6 worm cellular contexts compared by ENCODE assay signal in genomic region chrIV:4147891-4148290, ce11.
TF ChIP-seq lines count a peak whose summit lies in the region.

No protein-coding gene starts in this region.

TF ChIP-seq in whole organism, L1 larva, 84 proteins besides CTCF, POLR2A, EP300 and RAD21:
- peak; percentile 34 for TF ChIP-seq jun-1 (tag; optimal IDR thresholded peaks at IDR 0.05; lab: Kevin White, UChicago)
- TF ChIP-seq aha-1 (tag; optimal IDR thresholded peaks at IDR 0.05; lab: Kevin White, UChicago) = no peak
- no peak for TF ChIP-seq mef-2 (tag; optimal IDR thresholded peaks at IDR 0.05; lab: Kevin White, UChicago)
- TF ChIP-seq nhr-90 (tag; optimal IDR thresholded peaks at IDR 0.05; lab: Kevin White, UChicago; ENCODE audit: poor library complexity) = peak; percentile 1
- TF ChIP-seq pqm-1 (tag; optimal IDR thresholded peaks at IDR 0.05; lab: Kevin White, UChicago) = no peak
- TF ChIP-seq C34B4.2 (tag; optimal IDR thresholded peaks at IDR 0.05; lab: Kevin White, UChicago) = no peak
- no peak for TF ChIP-seq snu-23 (GFP tag; optimal IDR thresholded peaks at IDR 0.05; lab: Kevin White, UChicago)
- TF ChIP-seq elt-2 (tag; optimal IDR thresholded peaks at IDR 0.05; lab: Kevin White, UChicago) = peak; percentile 92
- no peak for TF ChIP-seq efl-1 (optimal IDR thresholded peaks at IDR 0.05; lab: Kevin White, UChicago)
- TF ChIP-seq efl-1 (GFP tag; optimal IDR thresholded peaks at IDR 0.05 in 1 of 2; lab: Kevin White, UChicago) = peak in 1 of 2 experiments; percentile 38
- TF ChIP-seq skn-1 (tag; optimal IDR thresholded peaks at IDR 0.05; lab: Kevin White, UChicago) = no peak
- TF ChIP-seq ztf-4 (tag; optimal IDR thresholded peaks at IDR 0.05; lab: Kevin White, UChicago) = no peak

TF ChIP-seq in whole organism, L2 larva, 48 proteins besides CTCF, POLR2A, EP300 and RAD21:
- TF ChIP-seq fos-1 (tag; optimal IDR thresholded peaks at IDR 0.05; lab: Kevin White, UChicago) (peak; percentile 91), peb-1 (tag; optimal IDR thresholded peaks at IDR 0.05; lab: Kevin White, UChicago) (no peak)

TF ChIP-seq in whole organism, L3 larva, 47 proteins besides CTCF, POLR2A, EP300 and RAD21:
- TF ChIP-seq jun-1 (tag; optimal IDR thresholded peaks at IDR 0.05; lab: Kevin White, UChicago) (peak; percentile 53), pqm-1 (tag; optimal IDR thresholded peaks at IDR 0.05; lab: Kevin White, UChicago) (peak; percentile 83), pha-4 (tag; optimal IDR thresholded peaks at IDR 0.05; lab: Kevin White, UChicago) (peak; percentile 42), elt-2 (tag; optimal IDR thresholded peaks at IDR 0.05; lab: Kevin White, UChicago) (peak; percentile 93), elt-1 (tag; optimal IDR thresholded peaks at IDR 0.05; lab: Kevin White, UChicago) (no peak)
TF ChIP-seq in whole organism, L3 larva: peak in this region for 4.

TF ChIP-seq in whole organism, L4 larva, 104 proteins besides CTCF, POLR2A, EP300 and RAD21:
- TF ChIP-seq sdz-12 (GFP tag; optimal IDR thresholded peaks at IDR 0.05; lab: Kevin White, UChicago) = no peak
- TF ChIP-seq pqm-1 (tag; optimal IDR thresholded peaks at IDR 0.05; lab: Kevin White, UChicago) = peak; percentile 93
- peak; percentile 40 for TF ChIP-seq dve-1 (tag; optimal IDR thresholded peaks at IDR 0.05; lab: Kevin White, UChicago; ENCODE audit: insufficient read depth)
- TF ChIP-seq unc-130 (GFP tag; optimal IDR thresholded peaks at IDR 0.05; lab: Kevin White, UChicago) = no peak
- TF ChIP-seq ama-1 (optimal IDR thresholded peaks at IDR 0.05; lab: Kevin White, UChicago) = no peak
- TF ChIP-seq nhr-77 (tag; optimal IDR thresholded peaks at IDR 0.05; lab: Kevin White, UChicago) = peak; percentile 75
- no peak for TF ChIP-seq nhr-111 (GFP tag; optimal IDR thresholded peaks at IDR 0.05; lab: Kevin White, UChicago)
- TF ChIP-seq nhr-28 (tag; optimal IDR thresholded peaks at IDR 0.05; lab: Kevin White, UChicago) = peak; percentile 76
- no peak for TF ChIP-seq nhr-6 (tag; optimal IDR thresholded peaks at IDR 0.05; lab: Kevin White, UChicago)
- no peak for TF ChIP-seq F10B5.3 (tag; optimal IDR thresholded peaks at IDR 0.05; lab: Kevin White, UChicago)
- peak; percentile 62; the same call in 1 of the 2 replicates for TF ChIP-seq php-3 (GFP tag; IDR thresholded peaks at IDR 0.05; lab: Robert Waterston, UW)
- TF ChIP-seq fkh-10 (GFP tag; optimal IDR thresholded peaks at IDR 0.05; lab: Kevin White, UChicago) = no peak
- TF ChIP-seq set-16 (GFP tag; IDR thresholded peaks at IDR 0.05; lab: Robert Waterston, UW) = no peak
- no peak for TF ChIP-seq nhr-25 (tag; optimal IDR thresholded peaks at IDR 0.05; lab: Kevin White, UChicago; ENCODE audit: borderline replicate concordance, insufficient read depth)
- no peak for TF ChIP-seq jun-1 (tag; optimal IDR thresholded peaks at IDR 0.05; lab: Kevin White, UChicago)
- no peak for TF ChIP-seq F44E2.7 (GFP tag; IDR thresholded peaks at IDR 0.05; lab: Robert Waterston, UW)
- peak; percentile 41 for TF ChIP-seq hlh-11 (tag; optimal IDR thresholded peaks at IDR 0.05; lab: Kevin White, UChicago)
- TF ChIP-seq dmd-6 (GFP tag; IDR thresholded peaks at IDR 0.05; lab: Robert Waterston, UW) = peak; percentile 70
- no peak for TF ChIP-seq D1046.2 (GFP tag; IDR thresholded peaks at IDR 0.05; lab: Robert Waterston, UW)

TF ChIP-seq in whole organism, late embryonic, 69 proteins besides CTCF, POLR2A, EP300 and RAD21:
- TF ChIP-seq elt-2 (tag; optimal IDR thresholded peaks at IDR 0.05; lab: Kevin White, UChicago) (peak; percentile 47), ref-2 (tag; optimal IDR thresholded peaks at IDR 0.05; lab: Kevin White, UChicago) (no peak), unc-55 (GFP tag; optimal IDR thresholded peaks at IDR 0.05; lab: Kevin White, UChicago) (no peak), syd-9 (tag; optimal IDR thresholded peaks at IDR 0.05; lab: Kevin White, UChicago) (no peak), nhr-11 (tag; optimal IDR thresholded peaks at IDR 0.05; lab: Kevin White, UChicago) (no peak), hlh-13 (GFP tag; optimal IDR thresholded peaks at IDR 0.05; lab: Kevin White, UChicago) (no peak)

TF ChIP-seq in whole organism, young adult, 124 proteins besides CTCF, POLR2A, EP300 and RAD21:
- peak; percentile 77 for TF ChIP-seq nhr-80 (tag; optimal IDR thresholded peaks at IDR 0.05; lab: Kevin White, UChicago)
- no peak for TF ChIP-seq atf-7 (tag; optimal IDR thresholded peaks at IDR 0.05; lab: Kevin White, UChicago)
- no peak for TF ChIP-seq die-1 (tag; optimal IDR thresholded peaks at IDR 0.05; lab: Kevin White, UChicago)
TF ChIP-seq in whole organism, young adult: peak in this region for 1.
